Worm (Caenorhabditis elegans): Measurements from ENCODE around the gene clec-260.

DNA sequence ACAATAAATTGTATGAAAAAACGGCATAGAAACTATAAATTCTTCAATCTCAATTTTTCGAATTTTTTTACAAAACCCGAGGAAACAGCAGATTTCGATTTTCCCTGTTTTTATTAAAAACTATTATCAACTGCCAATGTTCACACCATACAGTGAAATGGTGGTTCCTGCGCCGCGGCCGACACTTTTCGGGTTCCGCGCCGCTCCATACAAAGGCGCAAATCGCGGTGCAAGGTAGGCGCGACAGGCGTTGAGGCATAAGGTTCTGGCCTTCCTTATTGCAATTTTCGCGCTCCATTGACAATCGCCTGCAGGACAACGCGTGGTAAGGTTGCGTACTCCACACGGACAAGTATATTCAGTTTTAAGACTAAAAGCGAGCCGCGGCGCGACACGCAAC, 675 bp upstream of the clec-260 start:
- no peak for TF ChIP-seq nhr-28 (tag; optimal IDR thresholded peaks at IDR 0.05)
- TF ChIP-seq nhr-76 (tag; optimal IDR thresholded peaks at IDR 0.05), result no peak
- TF ChIP-seq nfya-1 (tag; optimal IDR thresholded peaks at IDR 0.05; ENCODE audit: insufficient read depth), result no peak
- TF ChIP-seq nhr-12 (tag; optimal IDR thresholded peaks at IDR 0.05), result no peak
